Fruit fly (Drosophila melanogaster) whole organism, embryonic: ENCODE data around the gene CG12194.

ENCODE experiments used
- Aef1 ChIP-seq: fragments of 200-800 bp; sonication (Bioruptor generic); IDR thresholded peaks from 3 replicates; pipeline ENCODE4 v1.3.6; 2022; ENCODE audit warnings: missing biosample characterization, missing genetic modification characterization
- B-H1 ChIP-seq: fragments of 200-800 bp; sonication (Bioruptor generic); IDR thresholded peaks from 3 replicates; pipeline ENCODE4 v1.3.6; 2022; ENCODE audit warnings: missing biosample characterization, missing genetic modification characterization
- Blimp-1 ChIP-seq: fragments of 200-800 bp; sonication (Bioruptor generic); optimal IDR thresholded peaks from 3 replicates; lab custom pipeline; 2018; ENCODE audit warnings: missing biosample characterization, missing genetic modification characterization, mild to moderate bottlenecking, moderate library complexity, missing genetic modification reagents
- CG10274 ChIP-seq: fragments of 200-800 bp; sonication (Bioruptor generic); optimal IDR thresholded peaks from 3 replicates; lab custom pipeline; 2017; ENCODE audit warnings: missing biosample characterization, mild to moderate bottlenecking, missing genetic modification characterization
- CG10321 ChIP-seq: fragments of 200-800 bp; sonication (Bioruptor generic); IDR thresholded peaks from 2 replicates; pipeline ENCODE4 v1.3.6; 2022; ENCODE audit warnings: missing biosample characterization, missing genetic modification characterization
- CG10431 ChIP-seq: fragments of 200-800 bp; sonication (Bioruptor generic); optimal IDR thresholded peaks from 3 replicates; lab custom pipeline; 2018; ENCODE audit warnings: missing biosample characterization, mild to moderate bottlenecking, missing genetic modification characterization
- CG11093 ChIP-seq: fragments of 200-800 bp; sonication (Bioruptor generic); IDR thresholded peaks from 3 replicates; pipeline ENCODE4 v1.3.6; 2022; ENCODE audit warnings: missing biosample characterization, missing genetic modification characterization
- CG11456 ChIP-seq: fragments of 200-800 bp; sonication (Bioruptor generic); IDR thresholded peaks from 3 replicates; pipeline ENCODE4 v1.3.6; 2022; ENCODE audit warnings: missing biosample characterization, missing genetic modification characterization
- CG12769 ChIP-seq: fragments of 200-800 bp; sonication (Bioruptor generic); optimal IDR thresholded peaks from 2 replicates; lab custom pipeline; 2019; ENCODE audit warnings: missing biosample characterization, mild to moderate bottlenecking, missing genetic modification characterization, moderate library complexity
- CG13287 ChIP-seq: fragments of 200-800 bp; sonication (Bioruptor generic); IDR thresholded peaks from 2 replicates; pipeline ENCODE4 v1.3.6; 2022; ENCODE audit warnings: missing biosample characterization, missing genetic modification characterization; ENCODE audit not compliant: partially characterized antibody
- CG13424 ChIP-seq: fragments of 200-800 bp; sonication (Bioruptor generic); optimal IDR thresholded peaks from 2 replicates; lab custom pipeline; 2019; ENCODE audit warnings: missing biosample characterization, mild to moderate bottlenecking, missing genetic modification characterization, moderate library complexity
- CG17829 ChIP-seq: fragments of 200-800 bp; optimal IDR thresholded peaks from 2 replicates; lab custom pipeline; 2019; ENCODE audit warnings: missing biosample characterization, mild to moderate bottlenecking, missing genetic modification characterization, moderate library complexity
- CG2875 ChIP-seq: fragments of 200-800 bp; sonication (Bioruptor generic); optimal IDR thresholded peaks from 2 replicates; lab custom pipeline; 2017; ENCODE audit warnings: missing biosample characterization, mild to moderate bottlenecking, missing genetic modification characterization, missing genetic modification reagents
- CG31224 ChIP-seq: fragments of 200-800 bp; sonication (Bioruptor generic); IDR thresholded peaks from 2 replicates; pipeline ENCODE4 v1.3.6; 2022; ENCODE audit warnings: missing biosample characterization, missing genetic modification characterization
- CG32532 ChIP-seq: fragments of 200-800 bp; sonication (Bioruptor generic); IDR thresholded peaks from 2 replicates; pipeline ENCODE4 v1.3.6; 2022; ENCODE audit warnings: missing biosample characterization, missing genetic modification characterization
- CG4424 ChIP-seq: fragments of 200-800 bp; sonication (Bioruptor generic); optimal IDR thresholded peaks from 3 replicates; lab custom pipeline; 2016; ENCODE audit warnings: missing biosample characterization, missing genetic modification characterization
- CG5245 ChIP-seq: fragments of 200-800 bp; sonication (Bioruptor generic); optimal IDR thresholded peaks from 3 replicates; lab custom pipeline; 2016; ENCODE audit warnings: missing biosample characterization, missing genetic modification characterization
- CG8388 ChIP-seq: fragments of 200-800 bp; sonication (Bioruptor generic); optimal IDR thresholded peaks from 2 replicates; lab custom pipeline; 2019; ENCODE audit warnings: missing biosample characterization, mild to moderate bottlenecking, missing genetic modification characterization, moderate library complexity
- CG9437 ChIP-seq: fragments of 200-800 bp; sonication (Bioruptor generic); optimal IDR thresholded peaks from 2 replicates; lab custom pipeline; 2018; ENCODE audit warnings: missing biosample characterization, mild to moderate bottlenecking, missing genetic modification characterization
- D19A ChIP-seq: fragments of 200-800 bp; optimal IDR thresholded peaks from 3 replicates; lab custom pipeline; 2019; ENCODE audit warnings: missing biosample characterization, mild to moderate bottlenecking, missing genetic modification characterization, moderate library complexity
- Dad ChIP-seq: fragments of 200-800 bp; sonication (Bioruptor generic); optimal IDR thresholded peaks from 3 replicates; lab custom pipeline; 2016; ENCODE audit warnings: missing biosample characterization, missing genetic modification characterization
- Deaf1 ChIP-seq: fragments of 200-800 bp; optimal IDR thresholded peaks from 3 replicates; lab custom pipeline; 2019; ENCODE audit warnings: missing biosample characterization, mild to moderate bottlenecking, missing genetic modification characterization, moderate library complexity
- Dip2 ChIP-seq: fragments of 200-800 bp; sonication (Bioruptor generic); IDR thresholded peaks from 2 replicates; pipeline ENCODE4 v1.3.6; 2022; ENCODE audit warnings: missing biosample characterization, missing genetic modification characterization
- Doc2 ChIP-seq: fragments of 200-800 bp; sonication (Bioruptor generic); IDR thresholded peaks from 2 replicates; pipeline ENCODE4 v1.3.6; 2022; ENCODE audit warnings: missing biosample characterization, missing genetic modification characterization
- Eip74EF ChIP-seq, 2 experiments: fragments of 200-800 bp in 1 of 2; fragments of >200 bp in 1 of 2; sonication (Bioruptor generic) in 1 of 2; optimal IDR thresholded peaks; 2 replicates each; lab custom pipeline; 2017 to 2019; ENCODE audit warnings: missing biosample characterization in 2 of 2, missing genetic modification characterization in 2 of 2, mild to moderate bottlenecking in 1 of 2, moderate library complexity in 1 of 2
- Ets65A ChIP-seq: fragments of 200-800 bp; sonication (Bioruptor generic); peaks from one replicate; lab custom pipeline; 2016; ENCODE audit warnings: missing biosample characterization, missing genetic modification characterization
- Fer2 ChIP-seq: fragments of 200-800 bp; sonication (Bioruptor generic); optimal IDR thresholded peaks from 2 replicates; lab custom pipeline; 2018; ENCODE audit warnings: missing biosample characterization, mild to moderate bottlenecking, missing genetic modification characterization, moderate library complexity
- GATAe ChIP-seq: fragments of 200-800 bp; sonication (Bioruptor generic); conservative IDR thresholded peaks from 2 replicates; pipeline ENCODE4 v1.3.6; 2022; ENCODE audit warnings: missing biosample characterization, missing genetic modification characterization
- Mes4 ChIP-seq: fragments of 200-800 bp; sonication (Bioruptor generic); optimal IDR thresholded peaks from 2 replicates; lab custom pipeline; 2016; ENCODE audit warnings: missing biosample characterization, missing genetic modification characterization
- NC2β ChIP-seq: fragments of 200-800 bp; sonication (Bioruptor generic); optimal IDR thresholded peaks from 2 replicates; lab custom pipeline; 2016; ENCODE audit warnings: missing biosample characterization, missing genetic modification characterization
- Nf-YC ChIP-seq: fragments of 200-800 bp; optimal IDR thresholded peaks from 3 replicates; lab custom pipeline; 2019; ENCODE audit warnings: missing biosample characterization, mild to moderate bottlenecking, missing genetic modification characterization, moderate library complexity
- Rfx ChIP-seq: fragments of 200-800 bp; sonication (Bioruptor generic); IDR thresholded peaks from 2 replicates; pipeline ENCODE4 v1.3.6; 2022; ENCODE audit warnings: missing biosample characterization, missing genetic modification characterization
- Spps ChIP-seq: fragments of 200-800 bp; sonication (Bioruptor generic); optimal IDR thresholded peaks from 2 replicates; lab custom pipeline; 2018; ENCODE audit warnings: missing biosample characterization, mild to moderate bottlenecking, missing genetic modification characterization
- TFAM ChIP-seq: fragments of 200-800 bp; sonication (Bioruptor generic); optimal IDR thresholded peaks from 2 replicates; lab custom pipeline; 2017; ENCODE audit warnings: missing biosample characterization, missing genetic modification characterization, inconsistent platforms
- Usf ChIP-seq: fragments of 200-800 bp; sonication (Bioruptor generic); optimal IDR thresholded peaks from 2 replicates; lab custom pipeline; 2017; ENCODE audit warnings: missing genotype, missing biosample characterization, missing genetic modification characterization
- al ChIP-seq: fragments of 200-800 bp; sonication (Bioruptor generic); IDR thresholded peaks from 2 replicates; pipeline ENCODE4 v1.3.6; 2022; ENCODE audit warnings: missing biosample characterization, missing genetic modification characterization
- bsh ChIP-seq, 2 experiments: fragments of 200-800 bp; sonication (Bioruptor generic); optimal IDR thresholded peaks; 2 replicates each; lab custom pipeline; 2017 to 2018; ENCODE audit warnings: mild to moderate bottlenecking in 2 of 2, missing biosample characterization in 2 of 2, missing genetic modification characterization in 2 of 2, moderate library complexity in 1 of 2
- btn ChIP-seq: fragments of 200-800 bp; sonication (Bioruptor generic); optimal IDR thresholded peaks from 2 replicates; lab custom pipeline; 2016; ENCODE audit warnings: missing biosample characterization, missing genetic modification characterization
- cg ChIP-seq: fragments of 200-800 bp; sonication (Bioruptor generic); optimal IDR thresholded peaks from 3 replicates; lab custom pipeline; 2019; ENCODE audit warnings: missing biosample characterization, mild to moderate bottlenecking, missing genetic modification characterization, moderate library complexity
- dan ChIP-seq: fragments of 200-800 bp; sonication (Bioruptor generic); IDR thresholded peaks from 2 replicates; pipeline ENCODE4 v1.3.6; 2022; ENCODE audit warnings: missing biosample characterization, missing genetic modification characterization
- dimm ChIP-seq: fragments of 200-800 bp; sonication (Bioruptor generic); IDR thresholded peaks from 2 replicates; pipeline ENCODE4 v1.3.6; 2022; ENCODE audit warnings: missing biosample characterization, missing genetic modification characterization
- dmrt99B ChIP-seq: fragments of 200-800 bp; sonication (Bioruptor generic); optimal IDR thresholded peaks from 2 replicates; lab custom pipeline; 2018; ENCODE audit warnings: missing biosample characterization, mild to moderate bottlenecking, missing genetic modification characterization, moderate library complexity
- inv ChIP-seq: fragments of 200-800 bp; sonication (Bioruptor generic); IDR thresholded peaks from 2 replicates; pipeline ENCODE4 v1.3.6; 2022; ENCODE audit warnings: missing biosample characterization, missing genetic modification characterization; ENCODE audit not compliant: partially characterized antibody
- lmd ChIP-seq: fragments of 200-800 bp; sonication (Bioruptor generic); IDR thresholded peaks from 2 replicates; pipeline ENCODE4 v1.3.6; 2022; ENCODE audit warnings: missing biosample characterization, missing genetic modification characterization
- org-1 ChIP-seq: fragments of 200-800 bp; sonication (Bioruptor generic); optimal IDR thresholded peaks from 2 replicates; lab custom pipeline; 2017; ENCODE audit warnings: missing biosample characterization, missing genetic modification characterization
- otp ChIP-seq: fragments of 200-800 bp; sonication (Bioruptor generic); IDR thresholded peaks from 3 replicates; pipeline ENCODE4, ENCODE4 v1.3.6; 2022; ENCODE audit warnings: missing biosample characterization, missing genetic modification characterization
- ro ChIP-seq: fragments of 200-800 bp; sonication (Bioruptor generic); IDR thresholded peaks from 2 replicates; pipeline ENCODE4 v1.3.6; 2022; ENCODE audit warnings: missing biosample characterization, missing genetic modification characterization
- slp2 ChIP-seq: fragments of 200-800 bp; sonication (Bioruptor generic); optimal IDR thresholded peaks from 2 replicates; lab custom pipeline; 2016; ENCODE audit warnings: missing biosample characterization, missing genetic modification characterization
- sug ChIP-seq: fragments of 200-800 bp; optimal IDR thresholded peaks from 2 replicates; lab custom pipeline; 2019; ENCODE audit warnings: missing biosample characterization, mild to moderate bottlenecking, missing genetic modification characterization, moderate library complexity
- twi ChIP-seq: fragments of 200-800 bp; optimal IDR thresholded peaks from 2 replicates; lab custom pipeline; 2019; ENCODE audit warnings: missing biosample characterization, mild to moderate bottlenecking, missing genetic modification characterization, moderate library complexity
- wdn ChIP-seq: fragments of 200-800 bp; sonication (Bioruptor generic); IDR thresholded peaks from 2 replicates; pipeline ENCODE4 v1.3.6; 2022; ENCODE audit warnings: missing biosample characterization, missing genetic modification characterization
- yki ChIP-seq: fragments of >200 bp; optimal IDR thresholded peaks from 3 replicates; lab custom pipeline; 2018

CG12194 gene

dm6 chr2L:4856118-4856517 lies 18.0 kb downstream of the CG12194 start (continued):
- peak; percentile 52 for TF ChIP-seq B-H1
- TF ChIP-seq bsh (GFP tag; optimal IDR thresholded peaks at IDR 0.05; lab: Kevin White, UChicago): peak in 1 of 2 experiments; percentile 61
- TF ChIP-seq cg (GFP tag; lab: Kevin White, UChicago): no peak
- no peak for TF ChIP-seq dimm (GFP tag; lab: Robert Waterston, UW)
- peak; percentile 58 for TF ChIP-seq CG4424 (GFP tag; lab: Kevin White, UChicago)
- TF ChIP-seq Spps (tag; lab: Kevin White, UChicago): peak; percentile 57
- TF ChIP-seq Rfx (GFP tag; lab: Robert Waterston, UW): no peak; the same call in 1 of the 2 replicates
- TF ChIP-seq CG8388 (GFP tag; lab: Kevin White, UChicago): peak; percentile 47
- TF ChIP-seq Doc2: no peak
- no peak for TF ChIP-seq TFAM
- no peak for TF ChIP-seq Dad
- TF ChIP-seq al (GFP tag; lab: Robert Waterston, UW): no peak
- TF ChIP-seq Blimp-1 (GFP tag; lab: Kevin White, UChicago): peak; percentile 82
- peak; percentile 51 for TF ChIP-seq lmd (GFP tag; lab: Robert Waterston, UW)
- peak; percentile 32 for TF ChIP-seq CG2875
- TF ChIP-seq ro (GFP tag; lab: Robert Waterston, UW): no peak
- TF ChIP-seq CG13424: peak; percentile 76
- TF ChIP-seq dan (GFP tag; lab: Robert Waterston, UW): no peak
- TF ChIP-seq sug (tag; lab: Kevin White, UChicago): no peak
- TF ChIP-seq CG9437 (GFP tag; lab: Kevin White, UChicago): peak; percentile 50
- TF ChIP-seq btn (GFP tag; lab: Kevin White, UChicago): no peak
- no peak for TF ChIP-seq GATAe (GFP tag; lab: Robert Waterston, UW)
- TF ChIP-seq CG10274 (GFP tag; lab: Kevin White, UChicago): no peak
- TF ChIP-seq Nf-YC: no peak
- TF ChIP-seq Mes4 (GFP tag; lab: Kevin White, UChicago): no peak
- TF ChIP-seq CG10431 (GFP tag; lab: Kevin White, UChicago): no peak
- TF ChIP-seq CG12769 (tag; lab: Kevin White, UChicago): peak; percentile 53
- peak; percentile 33; the same call in 1 of the 3 replicates for TF ChIP-seq Aef1 (GFP tag; lab: Robert Waterston, UW)
- TF ChIP-seq CG31224 (GFP tag; lab: Robert Waterston, UW): no peak
- peak; percentile 15 for TF ChIP-seq CG5245 (GFP tag; lab: Kevin White, UChicago)
- no peak for TF ChIP-seq Ets65A (GFP tag; lab: Kevin White, UChicago)
- peak; percentile 12 for TF ChIP-seq Deaf1 (tag; lab: Kevin White, UChicago)
- no peak for TF ChIP-seq CG13287 (GFP tag; lab: Robert Waterston, UW)
- TF ChIP-seq Fer2 (tag; lab: Kevin White, UChicago): no peak
- TF ChIP-seq Usf (GFP tag; lab: Kevin White, UChicago): no peak
- TF ChIP-seq NC2β (GFP tag; lab: Kevin White, UChicago): no peak
- TF ChIP-seq Eip74EF (GFP tag; optimal IDR thresholded peaks at IDR 0.05; lab: Kevin White, UChicago): peak in 1 of 2 experiments; percentile 2
- peak; percentile 20 for TF ChIP-seq twi (tag; lab: Kevin White, UChicago)
- peak; percentile 36; the same call in 1 of the 2 replicates for TF ChIP-seq CG32532 (GFP tag; lab: Robert Waterston, UW)
- no peak for TF ChIP-seq wdn
- no peak for TF ChIP-seq inv (GFP tag; lab: Robert Waterston, UW)
- no peak for TF ChIP-seq CG10321 (GFP tag; lab: Robert Waterston, UW)
- no peak for TF ChIP-seq Dip2 (GFP tag; lab: Robert Waterston, UW)
- TF ChIP-seq org-1: peak; percentile 37
- peak; percentile 65; the same call in 2 of the 3 replicates for TF ChIP-seq otp (GFP tag; lab: Robert Waterston, UW)
- TF ChIP-seq CG11456: no peak
- no peak for TF ChIP-seq slp2 (GFP tag; lab: Kevin White, UChicago)
- TF ChIP-seq yki (lab: Kevin White, UChicago): no peak
- TF ChIP-seq CG17829: peak; percentile 70
- peak; percentile 50 for TF ChIP-seq D19A (tag; lab: Kevin White, UChicago)
- no peak for TF ChIP-seq CG11093 (GFP tag; lab: Robert Waterston, UW)
- TF ChIP-seq dmrt99B: peak; percentile 84
